Fruit fly (Drosophila melanogaster) whole organism, pupa: Measurements from ENCODE around the gene CG32391.

Experiments used
- CG10348 ChIP-seq: fragments of 200-800 bp; sonication (Bioruptor generic); IDR thresholded peaks from 2 replicates; pipeline ENCODE4 v1.3.6; 2022; ENCODE audit warnings: missing biosample characterization, missing genetic modification characterization
- CG12605 ChIP-seq: fragments of 200-800 bp; sonication (Bioruptor generic); IDR thresholded peaks from 2 replicates; pipeline ENCODE4 v1.3.6; 2022; ENCODE audit warnings: missing biosample characterization, missing genetic modification characterization
- CG13204 ChIP-seq: fragments of 200-800 bp; sonication (Bioruptor generic); optimal IDR thresholded peaks from 2 replicates; lab custom pipeline; 2018; ENCODE audit warnings: missing biosample characterization, mild to moderate bottlenecking, missing genetic modification characterization, moderate library complexity
- CG14655 ChIP-seq: fragments of 200-800 bp; sonication (Bioruptor generic); optimal IDR thresholded peaks from 3 replicates; lab custom pipeline; 2017; ENCODE audit warnings: mild to moderate bottlenecking, missing biosample characterization, missing genetic modification reagents, missing genetic modification characterization
- CG15710 ChIP-seq: fragments of 200-800 bp; sonication (Bioruptor generic); optimal IDR thresholded peaks from 2 replicates; lab custom pipeline; 2018; ENCODE audit warnings: missing biosample characterization, mild to moderate bottlenecking, missing genetic modification characterization, moderate library complexity
- CG17806 ChIP-seq: fragments of 200-800 bp; sonication (Bioruptor generic); optimal IDR thresholded peaks from 2 replicates; lab custom pipeline; 2018; ENCODE audit warnings: missing biosample characterization, mild to moderate bottlenecking, missing genetic modification characterization, moderate library complexity
- CG32121 ChIP-seq: fragments of 200-800 bp; sonication (Bioruptor generic); IDR thresholded peaks from 2 replicates; pipeline ENCODE4 v1.3.6; 2022; ENCODE audit warnings: missing biosample characterization, missing genetic modification characterization
- CG34367 ChIP-seq: fragments of 200-800 bp; sonication (Bioruptor generic); optimal IDR thresholded peaks from 2 replicates; lab custom pipeline; 2018; ENCODE audit warnings: missing biosample characterization, mild to moderate bottlenecking, missing genetic modification characterization
- CG4496 ChIP-seq: fragments of 200-800 bp; sonication (Bioruptor generic); IDR thresholded peaks from 3 replicates; pipeline ENCODE4 v1.3.6; 2022; ENCODE audit warnings: missing biosample characterization, missing genetic modification characterization
- CG8159 ChIP-seq: fragments of 200-800 bp; sonication (Bioruptor generic); optimal IDR thresholded peaks from 3 replicates; lab custom pipeline; 2018; ENCODE audit warnings: missing biosample characterization, mild to moderate bottlenecking, missing genetic modification characterization, moderate library complexity
- CG8301 ChIP-seq: fragments of 200-800 bp; sonication (Bioruptor generic); optimal IDR thresholded peaks from 2 replicates; lab custom pipeline; 2018; ENCODE audit warnings: missing biosample characterization, mild to moderate bottlenecking, missing genetic modification characterization
- CG9948 ChIP-seq: fragments of 200-800 bp; sonication (Bioruptor generic); optimal IDR thresholded peaks from 2 replicates; lab custom pipeline; 2018; ENCODE audit warnings: missing biosample characterization, mild to moderate bottlenecking, missing genetic modification characterization, moderate library complexity
- D1 ChIP-seq: fragments of 200-800 bp; sonication (Bioruptor generic); optimal IDR thresholded peaks from 2 replicates; lab custom pipeline; 2018; ENCODE audit warnings: missing biosample characterization, mild to moderate bottlenecking, missing genetic modification characterization, moderate library complexity
- EcR ChIP-seq: fragments of 200-800 bp; sonication (Bioruptor generic); optimal IDR thresholded peaks from 3 replicates; lab custom pipeline; 2019; ENCODE audit warnings: missing biosample characterization, missing genetic modification characterization, mild to moderate bottlenecking, moderate library complexity, missing genetic modification reagents
- Ets98B ChIP-seq: fragments of 200-800 bp; sonication (Bioruptor generic); IDR thresholded peaks from 2 replicates; pipeline ENCODE4 v1.3.6; 2022; ENCODE audit warnings: missing biosample characterization, missing genetic modification characterization
- Pif1A ChIP-seq: fragments of 200-800 bp; sonication (Bioruptor generic); optimal IDR thresholded peaks from 3 replicates; lab custom pipeline; 2016; ENCODE audit warnings: missing biosample characterization, missing genetic modification characterization
- Pif1B ChIP-seq: fragments of 200-800 bp; sonication (Bioruptor generic); optimal IDR thresholded peaks from 3 replicates; lab custom pipeline; 2016; ENCODE audit warnings: missing biosample characterization, missing genetic modification characterization
- Snoo ChIP-seq: fragments of 200-800 bp; sonication (Bioruptor generic); optimal IDR thresholded peaks from 3 replicates; lab custom pipeline; 2017; ENCODE audit warnings: missing biosample characterization, mild to moderate bottlenecking, missing genetic modification characterization, inconsistent platforms
- fd96Ca ChIP-seq: fragments of 200-800 bp; sonication (Bioruptor generic); IDR thresholded peaks from 3 replicates; pipeline ENCODE4 v1.3.6; 2022; ENCODE audit warnings: missing biosample characterization, missing genetic modification characterization
- gl ChIP-seq: fragments of 200-800 bp; sonication (Bioruptor generic); optimal IDR thresholded peaks from 2 replicates; lab custom pipeline; 2018; ENCODE audit warnings: missing biosample characterization, mild to moderate bottlenecking, missing genetic modification characterization
- rn ChIP-seq: fragments of 200-800 bp; sonication (Bioruptor generic); IDR thresholded peaks from 2 replicates; pipeline ENCODE4 v1.3.6; 2022; ENCODE audit warnings: missing biosample characterization, missing genetic modification characterization

The CG32391 gene

dm6 chr3L:7088687-7089086, 19.7 kb upstream of the CG32391 start, which contains the start of gene Cpr65Eb:
Cpr65Eb (minus strand) TSS chr3L:7088787.
- TF ChIP-seq D1 (tag; lab: Kevin White, UChicago) (no peak), CG8301 (tag; lab: Kevin White, UChicago) (no peak), CG32121 (GFP tag; lab: Robert Waterston, UW) (no peak), CG8159 (tag; lab: Kevin White, UChicago) (no peak), gl (no peak), CG34367 (no peak), Pif1A (GFP tag; lab: Kevin White, UChicago) (no peak), Pif1B (GFP tag; lab: Kevin White, UChicago) (no peak), CG14655 (no peak), CG4496 (GFP tag; lab: Robert Waterston, UW) (no peak), CG17806 (tag; lab: Kevin White, UChicago) (no peak), rn (no peak), EcR (no peak), CG12605 (GFP tag; lab: Robert Waterston, UW) (no peak), Snoo (tag; lab: Kevin White, UChicago) (no peak), CG15710 (tag; lab: Kevin White, UChicago) (no peak), CG13204 (no peak), fd96Ca (GFP tag; lab: Robert Waterston, UW) (no peak), CG9948 (tag; lab: Kevin White, UChicago) (no peak)

- TF ChIP-seq fd96Ca (GFP tag; lab: Robert Waterston, UW): no peak
- no peak for TF ChIP-seq CG10348 (GFP tag; lab: Robert Waterston, UW)
- no peak for TF ChIP-seq Ets98B
- TF ChIP-seq CG15710 (tag; lab: Kevin White, UChicago): peak; percentile 49
- no peak for TF ChIP-seq EcR
- TF ChIP-seq CG8301 (tag; lab: Kevin White, UChicago): no peak
- TF ChIP-seq CG12605 (GFP tag; lab: Robert Waterston, UW): no peak
- TF ChIP-seq gl: no peak
- peak; percentile 38 for TF ChIP-seq CG9948 (tag; lab: Kevin White, UChicago)
- TF ChIP-seq Snoo (tag; lab: Kevin White, UChicago): no peak
- TF ChIP-seq CG14655: peak; percentile 28
- TF ChIP-seq rn: no peak
- no peak for TF ChIP-seq Pif1A (GFP tag; lab: Kevin White, UChicago)
- TF ChIP-seq D1 (tag; lab: Kevin White, UChicago): no peak
- no peak for TF ChIP-seq CG4496 (GFP tag; lab: Robert Waterston, UW)
- no peak for TF ChIP-seq Pif1B (GFP tag; lab: Kevin White, UChicago)
- peak; percentile 48 for TF ChIP-seq CG17806 (tag; lab: Kevin White, UChicago)
- TF ChIP-seq CG13204: no peak
- no peak for TF ChIP-seq CG34367
- TF ChIP-seq CG8159 (tag; lab: Kevin White, UChicago): peak; percentile 66
- TF ChIP-seq CG32121 (GFP tag; lab: Robert Waterston, UW): no peak
Measured at dm6 chr3L:7087347-7087746, 18.3 kb upstream of the CG32391 start.

dm6 chr3L:7086558-7087059, 17.6 kb upstream of the CG32391 start, which contains the start of gene Cpr65Ea:
Cpr65Ea (minus strand) TSS chr3L:7086608.
- TF ChIP-seq Pif1A (GFP tag; lab: Kevin White, UChicago): no peak
- TF ChIP-seq CG10348 (GFP tag; lab: Robert Waterston, UW): no peak

dm6 chr3L:7086093-7086492, 17.1 kb upstream of the CG32391 start:
- TF ChIP-seq CG10348 (GFP tag; lab: Robert Waterston, UW) (no peak), EcR (no peak), CG17806 (tag; lab: Kevin White, UChicago) (no peak), gl (no peak), rn (no peak), CG15710 (tag; lab: Kevin White, UChicago) (no peak)

- 0 out of 3 replicates have a peak, but pooled peaks have one; percentile 19 for TF ChIP-seq CG4496 (GFP tag; lab: Robert Waterston, UW)
- no peak for TF ChIP-seq EcR
- TF ChIP-seq CG8301 (tag; lab: Kevin White, UChicago): no peak
- no peak for TF ChIP-seq Ets98B
- TF ChIP-seq, all 21 proteins: peak for 1
Measured at dm6 chr3L:7082168-7082567, 13.2 kb upstream of the CG32391 start.

dm6 chr3L:7077258-7077657, 8.3 kb upstream of the CG32391 start, which contains the start of gene CG8641:
CG8641 (minus strand) TSS chr3L:7077462.
- no peak for TF ChIP-seq Ets98B
- TF ChIP-seq CG10348 (GFP tag; lab: Robert Waterston, UW): no peak
- no peak for TF ChIP-seq rn
- TF ChIP-seq CG12605 (GFP tag; lab: Robert Waterston, UW): no peak
- TF ChIP-seq CG8301 (tag; lab: Kevin White, UChicago): no peak
- no peak for TF ChIP-seq CG14655
- no peak for TF ChIP-seq D1 (tag; lab: Kevin White, UChicago)
- no peak for TF ChIP-seq CG32121 (GFP tag; lab: Robert Waterston, UW)
- TF ChIP-seq CG8159 (tag; lab: Kevin White, UChicago): no peak
- no peak for TF ChIP-seq CG9948 (tag; lab: Kevin White, UChicago)
- no peak for TF ChIP-seq Pif1B (GFP tag; lab: Kevin White, UChicago)
- no peak for TF ChIP-seq Pif1A (GFP tag; lab: Kevin White, UChicago)
- no peak for TF ChIP-seq EcR

dm6 chr3L:7075147-7075546, 6.1 kb upstream of the CG32391 start, which contains the start of gene CG34030:
CG34030 (minus strand) TSS chr3L:7075247.
- TF ChIP-seq EcR (no peak), Pif1B (GFP tag; lab: Kevin White, UChicago) (no peak), CG4496 (GFP tag; lab: Robert Waterston, UW) (no peak), Snoo (tag; lab: Kevin White, UChicago) (no peak), CG10348 (GFP tag; lab: Robert Waterston, UW) (no peak), gl (no peak), CG15710 (tag; lab: Kevin White, UChicago) (no peak), fd96Ca (GFP tag; lab: Robert Waterston, UW) (no peak), D1 (tag; lab: Kevin White, UChicago) (no peak), Ets98B (no peak), CG12605 (GFP tag; lab: Robert Waterston, UW) (no peak), Pif1A (GFP tag; lab: Kevin White, UChicago) (no peak), CG13204 (no peak), rn (no peak), CG9948 (tag; lab: Kevin White, UChicago) (no peak)
- TF ChIP-seq, all 21 proteins: peak for 0
